Fruit fly (Drosophila melanogaster) whole organism, embryonic: ENCODE results near the gene acj6.

Experiments
- ATbp ChIP-seq: fragments of 200-800 bp; sonication (Bioruptor generic); optimal IDR thresholded peaks from 2 replicates; lab custom pipeline; 2017; ENCODE audit warnings: missing biosample characterization, mild to moderate bottlenecking, missing genetic modification characterization, missing genetic modification reagents
- Aef1 ChIP-seq: fragments of 200-800 bp; sonication (Bioruptor generic); IDR thresholded peaks from 3 replicates; pipeline ENCODE4 v1.3.6; 2022; ENCODE audit warnings: missing biosample characterization, missing genetic modification characterization
- Atf6 ChIP-seq: fragments of 200-800 bp; sonication (Bioruptor generic); IDR thresholded peaks from 2 replicates; pipeline ENCODE4 v1.3.6; 2022; ENCODE audit warnings: missing biosample characterization, missing genetic modification characterization
- B-H2 ChIP-seq: fragments of 200-800 bp; sonication (Bioruptor generic); optimal IDR thresholded peaks from 2 replicates; lab custom pipeline; 2018; ENCODE audit warnings: missing biosample characterization, mild to moderate bottlenecking, missing genetic modification characterization
- Blimp-1 ChIP-seq: fragments of 200-800 bp; sonication (Bioruptor generic); optimal IDR thresholded peaks from 3 replicates; lab custom pipeline; 2018; ENCODE audit warnings: missing biosample characterization, missing genetic modification characterization, mild to moderate bottlenecking, moderate library complexity, missing genetic modification reagents
- CG10209 ChIP-seq: fragments of 200-800 bp; sonication (Bioruptor generic); optimal IDR thresholded peaks from 3 replicates; lab custom pipeline; 2017; ENCODE audit warnings: missing biosample characterization, mild to moderate bottlenecking, missing genetic modification characterization, missing genetic modification reagents
- CG10654 ChIP-seq: fragments of 200-800 bp; sonication (Bioruptor generic); optimal IDR thresholded peaks from 2 replicates; lab custom pipeline; 2016; ENCODE audit warnings: missing biosample characterization, missing genetic modification characterization
- CG11696 ChIP-seq: fragments of 200-800 bp; sonication (Bioruptor generic); IDR thresholded peaks from 2 replicates; pipeline ENCODE4 v1.3.6; 2022; ENCODE audit warnings: missing biosample characterization, missing genetic modification characterization
- CG14441 ChIP-seq: fragments of 200-800 bp; sonication (Bioruptor generic); IDR thresholded peaks from 2 replicates; pipeline ENCODE4 v1.3.6; 2022; ENCODE audit warnings: missing biosample characterization, missing genetic modification characterization
- CG14860 ChIP-seq: fragments of 200-800 bp; sonication (Bioruptor generic); IDR thresholded peaks from 3 replicates; pipeline ENCODE4 v1.3.6; 2022; ENCODE audit warnings: missing biosample characterization, missing genetic modification characterization; ENCODE audit not compliant: partially characterized antibody
- CG16815 ChIP-seq: fragments of 200-800 bp; sonication (Bioruptor generic); optimal IDR thresholded peaks from 3 replicates; lab custom pipeline; 2017; ENCODE audit warnings: missing biosample characterization, mild to moderate bottlenecking, missing genetic modification characterization
- CG1832 ChIP-seq: fragments of 200-800 bp; sonication (Bioruptor generic); optimal IDR thresholded peaks from 2 replicates; lab custom pipeline; 2017; ENCODE audit warnings: missing biosample characterization, mild to moderate bottlenecking, missing genetic modification characterization, inconsistent platforms
- CG18764 ChIP-seq: fragments of 200-800 bp; sonication (Bioruptor generic); optimal IDR thresholded peaks from 3 replicates; lab custom pipeline; 2016; ENCODE audit warnings: missing biosample characterization, missing genetic modification characterization
- CG2712 ChIP-seq: fragments of 200-800 bp; optimal IDR thresholded peaks from 3 replicates; lab custom pipeline; 2019; ENCODE audit warnings: missing biosample characterization, mild to moderate bottlenecking, missing genetic modification characterization, moderate library complexity
- CG3281 ChIP-seq: fragments of 200-800 bp; sonication (Bioruptor generic); optimal IDR thresholded peaks from 3 replicates; lab custom pipeline; 2017; ENCODE audit warnings: missing biosample characterization, mild to moderate bottlenecking, missing genetic modification characterization
- CG4328 ChIP-seq: fragments of 200-800 bp; sonication (Bioruptor generic); optimal IDR thresholded peaks from 3 replicates; lab custom pipeline; 2017; ENCODE audit warnings: missing biosample characterization, missing genetic modification reagents, missing genetic modification characterization
- CG4854 ChIP-seq: fragments of 200-800 bp; sonication (Bioruptor generic); optimal IDR thresholded peaks from 2 replicates; lab custom pipeline; 2016; ENCODE audit warnings: missing biosample characterization, missing genetic modification characterization, inconsistent platforms
- CG8281 ChIP-seq: fragments of 200-800 bp; sonication (Bioruptor generic); optimal IDR thresholded peaks from 2 replicates; lab custom pipeline; 2018; ENCODE audit warnings: missing biosample characterization, mild to moderate bottlenecking, missing genetic modification characterization, moderate library complexity
- CG9437 ChIP-seq: fragments of 200-800 bp; sonication (Bioruptor generic); optimal IDR thresholded peaks from 2 replicates; lab custom pipeline; 2018; ENCODE audit warnings: missing biosample characterization, mild to moderate bottlenecking, missing genetic modification characterization
- D19A ChIP-seq: fragments of 200-800 bp; optimal IDR thresholded peaks from 3 replicates; lab custom pipeline; 2019; ENCODE audit warnings: missing biosample characterization, mild to moderate bottlenecking, missing genetic modification characterization, moderate library complexity
- Drgx ChIP-seq: fragments of 200-800 bp; sonication (Bioruptor generic); IDR thresholded peaks from 2 replicates; pipeline ENCODE4 v1.3.6; 2022; ENCODE audit warnings: missing biosample characterization, missing genetic modification characterization
- ERR ChIP-seq: fragments of 200-800 bp; sonication (Bioruptor generic); optimal IDR thresholded peaks from 2 replicates; lab custom pipeline; 2016; ENCODE audit warnings: missing biosample characterization, missing genetic modification characterization
- Ets65A ChIP-seq: fragments of 200-800 bp; sonication (Bioruptor generic); peaks from one replicate; lab custom pipeline; 2016; ENCODE audit warnings: missing biosample characterization, missing genetic modification characterization
- Fer1 ChIP-seq: fragments of 200-800 bp; sonication (Bioruptor generic); optimal IDR thresholded peaks from 2 replicates; lab custom pipeline; 2017; ENCODE audit warnings: missing biosample characterization, mild to moderate bottlenecking, missing genetic modification characterization
- Hr51 ChIP-seq, 2 experiments: fragments of 200-800 bp; sonication (Bioruptor generic); optimal IDR thresholded peaks; 2 replicates in 1 of 2; 3 replicates in 1 of 2; lab custom pipeline; 2016 to 2018; ENCODE audit warnings: missing biosample characterization in 2 of 2, missing genetic modification characterization in 2 of 2, mild to moderate bottlenecking in 1 of 2, moderate library complexity in 1 of 2
- NC2α ChIP-seq: fragments of 200-800 bp; sonication (Bioruptor generic); optimal IDR thresholded peaks from 2 replicates; lab custom pipeline; 2016; ENCODE audit warnings: missing biosample characterization, missing genetic modification characterization
- Scr ChIP-seq: fragments of 200-800 bp; sonication (Bioruptor generic); IDR thresholded peaks from 2 replicates; pipeline ENCODE4 v1.3.6; 2022; ENCODE audit warnings: missing biosample characterization, missing genetic modification characterization; ENCODE audit not compliant: partially characterized antibody
- Sox100B ChIP-seq: fragments of 200-800 bp; sonication (Bioruptor generic); optimal IDR thresholded peaks from 3 replicates; lab custom pipeline; 2018; ENCODE audit warnings: missing biosample characterization, mild to moderate bottlenecking, missing genetic modification characterization
- Vsx1 ChIP-seq: fragments of 200-800 bp; sonication (Bioruptor generic); optimal IDR thresholded peaks from 2 replicates; lab custom pipeline; 2017; ENCODE audit warnings: missing biosample characterization, mild to moderate bottlenecking, missing genetic modification characterization, missing genetic modification reagents
- ap ChIP-seq: fragments of 200-800 bp; sonication (Bioruptor generic); IDR thresholded peaks from 2 replicates; pipeline ENCODE4 v1.3.6; 2022; ENCODE audit warnings: missing biosample characterization, missing genetic modification characterization
- ash1 ChIP-seq: fragments of 200-800 bp; sonication (Bioruptor generic); optimal IDR thresholded peaks from 2 replicates; lab custom pipeline; 2018; ENCODE audit warnings: missing biosample characterization, mild to moderate bottlenecking, missing genetic modification characterization
- ato ChIP-seq: fragments of 200-800 bp; sonication (Bioruptor generic); IDR thresholded peaks from 2 replicates; pipeline ENCODE4 v1.3.6; 2022; ENCODE audit warnings: missing biosample characterization, missing genetic modification characterization; ENCODE audit not compliant: partially characterized antibody
- az2 ChIP-seq: fragments of 200-800 bp; sonication (Bioruptor generic); optimal IDR thresholded peaks from 3 replicates; lab custom pipeline; 2016; ENCODE audit warnings: missing biosample characterization, missing genetic modification characterization
- br ChIP-seq: fragments of >200 bp; optimal IDR thresholded peaks from 2 replicates; lab custom pipeline; 2017
- cato ChIP-seq: fragments of 200-800 bp; sonication (Bioruptor generic); optimal IDR thresholded peaks from 2 replicates; lab custom pipeline; 2016; ENCODE audit warnings: missing biosample characterization, missing genetic modification characterization, borderline replicate concordance
- grau ChIP-seq: fragments of 200-800 bp; optimal IDR thresholded peaks from 3 replicates; lab custom pipeline; 2019; ENCODE audit warnings: missing biosample characterization, mild to moderate bottlenecking, missing genetic modification characterization, moderate library complexity
- hth ChIP-seq: fragments of >200 bp; optimal IDR thresholded peaks from 2 replicates; lab custom pipeline; 2017; ENCODE audit warnings: inconsistent platforms
- inv ChIP-seq: fragments of 200-800 bp; sonication (Bioruptor generic); IDR thresholded peaks from 2 replicates; pipeline ENCODE4 v1.3.6; 2022; ENCODE audit warnings: missing biosample characterization, missing genetic modification characterization; ENCODE audit not compliant: partially characterized antibody
- kah ChIP-seq: fragments of 200-800 bp; sonication (Bioruptor generic); optimal IDR thresholded peaks from 2 replicates; lab custom pipeline; 2018; ENCODE audit warnings: missing biosample characterization, mild to moderate bottlenecking, missing genetic modification characterization
- lbe ChIP-seq: fragments of 200-800 bp; sonication (Bioruptor generic); optimal IDR thresholded peaks from 2 replicates; lab custom pipeline; 2016; ENCODE audit warnings: missing biosample characterization, mild to moderate bottlenecking, missing genetic modification characterization
- prd ChIP-seq, 3 experiments: fragments of >200 bp in 2 of 3; fragments of 200-800 bp in 1 of 3; sonication (Bioruptor generic) in 1 of 3; optimal IDR thresholded peaks in 2 of 3; IDR thresholded peaks in 1 of 3; 2 replicates in 2 of 3; 3 replicates in 1 of 3; pipeline versions ENCODE4 v1.3.6 to Lab custom; 2017 to 2022; ENCODE audit warnings: missing biosample characterization in 1 of 3, missing genetic modification characterization in 1 of 3
- sc ChIP-seq, 3 experiments: fragments of >200 bp in 2 of 3; fragments of 200-800 bp in 1 of 3; sonication (Bioruptor generic) in 1 of 3; optimal IDR thresholded peaks; 2 replicates in 2 of 3; 3 replicates in 1 of 3; lab custom pipeline; 2017; ENCODE audit warnings: mild to moderate bottlenecking in 1 of 3, missing biosample characterization in 1 of 3, missing genetic modification characterization in 1 of 3, missing genetic modification reagents in 1 of 3
- sim ChIP-seq: fragments of 200-800 bp; sonication (Bioruptor generic); IDR thresholded peaks from 2 replicates; pipeline ENCODE4 v1.3.6; 2022; ENCODE audit warnings: missing biosample characterization, missing genetic modification characterization
- slbo ChIP-seq: fragments of 200-800 bp; sonication (Bioruptor generic); IDR thresholded peaks from 2 replicates; pipeline ENCODE4 v1.3.6; 2022; ENCODE audit warnings: missing biosample characterization, missing genetic modification characterization
- slou ChIP-seq: fragments of 200-800 bp; sonication (Bioruptor generic); optimal IDR thresholded peaks from 3 replicates; lab custom pipeline; 2016; ENCODE audit warnings: missing biosample characterization, missing genetic modification characterization
- tio ChIP-seq: fragments of 200-800 bp; sonication (Bioruptor generic); optimal IDR thresholded peaks from 2 replicates; lab custom pipeline; 2017; ENCODE audit warnings: missing biosample characterization, missing genetic modification characterization, inconsistent platforms
- vnd ChIP-seq: fragments of 200-800 bp; sonication (Bioruptor generic); IDR thresholded peaks from 3 replicates; pipeline ENCODE4 v1.3.6; 2022; ENCODE audit warnings: missing biosample characterization, missing genetic modification characterization; ENCODE audit not compliant: partially characterized antibody
- wor ChIP-seq: fragments of 200-800 bp; sonication (Bioruptor generic); IDR thresholded peaks from 2 replicates; pipeline ENCODE4 v1.3.6; 2022; ENCODE audit warnings: missing biosample characterization, missing genetic modification characterization

The acj6 gene

dm6 chrX:15312074-15312881, 66.6 kb downstream of the acj6 start (continued):
- TF ChIP-seq CG18764 (GFP tag; lab: Kevin White, UChicago) (no peak), ATbp (GFP tag; lab: Kevin White, UChicago) (peak; percentile 14), CG8281 (tag; lab: Kevin White, UChicago) (no peak), Blimp-1 (GFP tag; lab: Kevin White, UChicago) (peak; percentile 3), CG4854 (GFP tag; lab: Kevin White, UChicago) (no peak), CG1832 (GFP tag; lab: Kevin White, UChicago) (no peak), CG11696 (no peak), ERR (GFP tag; lab: Kevin White, UChicago) (no peak), cato (GFP tag; lab: Kevin White, UChicago) (no peak), CG10654 (GFP tag; lab: Kevin White, UChicago) (peak; percentile 7), CG9437 (peak; percentile 27), Atf6 (GFP tag; lab: Robert Waterston, UW) (no peak), CG4328 (GFP tag; lab: Kevin White, UChicago) (no peak), D19A (tag; lab: Kevin White, UChicago) (peak; percentile 13), vnd (GFP tag; lab: Robert Waterston, UW) (no peak), sim (GFP tag; lab: Robert Waterston, UW) (no peak), ash1 (GFP tag; lab: Kevin White, UChicago) (no peak), CG16815 (no peak), br (no peak), inv (no peak), slbo (GFP tag; lab: Robert Waterston, UW) (peak; percentile 47; the same call in 1 of the 2 replicates), Vsx1 (GFP tag; lab: Kevin White, UChicago) (no peak), Sox100B (peak; percentile 61), kah (no peak), Scr (GFP tag; lab: Robert Waterston, UW) (no peak), hth (no peak), CG2712 (tag; lab: Kevin White, UChicago) (peak; percentile 42), Drgx (GFP tag; lab: Robert Waterston, UW) (peak; percentile 38), CG14441 (GFP tag; lab: Robert Waterston, UW) (peak; percentile 50), NC2α (GFP tag; lab: Kevin White, UChicago) (no peak), sc (optimal IDR thresholded peaks at IDR 0.05; lab: Kevin White, UChicago) (no peak), sc (GFP tag; optimal IDR thresholded peaks at IDR 0.05; lab: Kevin White, UChicago) (no peak), Fer1 (GFP tag; lab: Kevin White, UChicago) (peak; percentile 2), CG10209 (peak; percentile 12), prd (optimal IDR thresholded peaks at IDR 0.05; lab: Kevin White, UChicago) (no peak), prd (GFP tag; IDR thresholded peaks at IDR 0.05; lab: Robert Waterston, UW) (peak; percentile 20; the same call in 1 of the 3 replicates), az2 (GFP tag; lab: Kevin White, UChicago) (peak; percentile 12), grau (tag; lab: Kevin White, UChicago) (peak; percentile 37), Ets65A (GFP tag; lab: Kevin White, UChicago) (peak; percentile 52), CG14860 (no peak), lbe (GFP tag; lab: Kevin White, UChicago) (no peak), Aef1 (no peak), ap (GFP tag; lab: Robert Waterston, UW) (no peak), Hr51 (GFP tag; optimal IDR thresholded peaks at IDR 0.05; lab: Kevin White, UChicago) (peak in 1 of 2 experiments; percentile 60), slou (GFP tag; lab: Kevin White, UChicago) (no peak), B-H2 (GFP tag; lab: Kevin White, UChicago) (no peak), tio (GFP tag; lab: Kevin White, UChicago) (no peak), CG3281 (GFP tag; lab: Kevin White, UChicago) (no peak), ato (GFP tag; lab: Robert Waterston, UW) (no peak), wor (GFP tag; lab: Robert Waterston, UW) (peak; percentile 38; the same call in 1 of the 2 replicates)
